Worm (Caenorhabditis elegans): ENCODE data around the gene C13A2.12.

DNA sequence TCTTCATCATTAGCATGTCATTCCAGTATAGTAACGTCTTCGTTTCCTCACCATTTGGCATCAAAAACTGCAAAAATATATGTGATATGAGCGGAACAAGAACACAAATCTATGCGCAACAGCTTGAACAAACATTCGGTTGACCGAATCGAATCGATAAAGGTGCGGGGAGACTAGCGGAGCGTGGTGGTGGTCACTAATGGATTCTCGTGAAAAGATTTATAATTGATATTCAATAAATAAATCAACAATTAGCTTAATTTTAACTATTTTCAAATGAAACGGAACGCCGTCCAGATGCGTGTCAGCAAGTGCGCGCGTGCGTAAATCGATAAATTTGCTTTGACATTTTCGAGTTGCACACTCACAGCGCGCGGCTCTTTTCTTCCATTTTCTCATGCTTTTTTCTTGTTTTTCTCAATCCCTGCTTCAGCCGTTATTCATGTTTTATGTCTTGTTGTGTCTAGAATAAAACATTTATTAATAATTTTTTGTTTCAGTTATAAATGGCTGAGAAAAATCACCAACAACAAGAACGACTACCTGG is 38.0 kb upstream of the C13A2.12 start, which contains the start of the genes C13F10.8, C13F10.6 and kxd-1:
- TF ChIP-seq nhr-12 (tag; optimal IDR thresholded peaks at IDR 0.05): no peak
- no peak for TF ChIP-seq ceh-82 (tag; optimal IDR thresholded peaks at IDR 0.05)
- no peak for TF ChIP-seq unc-130 (tag; optimal IDR thresholded peaks at IDR 0.05)
- no peak for TF ChIP-seq nhr-77 (tag; optimal IDR thresholded peaks at IDR 0.05)
- no peak for TF ChIP-seq elt-2 (tag; optimal IDR thresholded peaks at IDR 0.05)
- no peak for TF ChIP-seq mab-9 (GFP tag; IDR thresholded peaks at IDR 0.05)
- TF ChIP-seq nhr-84 (tag; optimal IDR thresholded peaks at IDR 0.05): no peak
- TF ChIP-seq lin-39 (tag; optimal IDR thresholded peaks at IDR 0.05): no peak

All from whole organism, L1 larva.